Fruit fly (Drosophila melanogaster) whole organism, prepupa: Measurements from ENCODE around the gene CG15506.

Experiments used
- CG10631 ChIP-seq: fragments of 200-800 bp; sonication (Bioruptor generic); optimal IDR thresholded peaks from 2 replicates; lab custom pipeline; 2016; ENCODE audit warnings: missing biosample characterization, missing genetic modification characterization
- CG10669 ChIP-seq: fragments of 200-800 bp; sonication (Bioruptor generic); optimal IDR thresholded peaks from 3 replicates; lab custom pipeline; 2018; ENCODE audit warnings: missing biosample characterization, mild to moderate bottlenecking, missing genetic modification characterization, moderate library complexity
- CG11294 ChIP-seq: fragments of 200-800 bp; sonication (Bioruptor generic); IDR thresholded peaks from 2 replicates; pipeline ENCODE4 v1.3.6; 2022; ENCODE audit warnings: missing biosample characterization, missing genetic modification characterization
- CG11762 ChIP-seq: fragments of 200-800 bp; sonication (Bioruptor generic); optimal IDR thresholded peaks from 3 replicates; lab custom pipeline; 2016; ENCODE audit warnings: missing biosample characterization, missing genetic modification characterization; ENCODE audit not compliant: insufficient read depth
- CG15336 ChIP-seq: fragments of 200-800 bp; sonication (Bioruptor generic); IDR thresholded peaks from 2 replicates; pipeline ENCODE4 v1.3.6; 2022; ENCODE audit warnings: missing biosample characterization, missing genetic modification characterization
- CG1621 ChIP-seq: fragments of 200-800 bp; sonication (Bioruptor generic); optimal IDR thresholded peaks from 3 replicates; lab custom pipeline; 2018; ENCODE audit warnings: missing biosample characterization, mild to moderate bottlenecking, missing genetic modification characterization
- CG3032 ChIP-seq: fragments of 200-800 bp; optimal IDR thresholded peaks from 2 replicates; lab custom pipeline; 2019; ENCODE audit warnings: missing biosample characterization, mild to moderate bottlenecking, missing genetic modification characterization, moderate library complexity
- CG31627 ChIP-seq: fragments of 200-800 bp; sonication (Bioruptor generic); optimal IDR thresholded peaks from 3 replicates; lab custom pipeline; 2016; ENCODE audit warnings: missing biosample characterization, missing genetic modification characterization
- CG34406 ChIP-seq: fragments of 200-800 bp; sonication (Bioruptor generic); optimal IDR thresholded peaks from 3 replicates; lab custom pipeline; 2016; ENCODE audit warnings: missing biosample characterization, missing genetic modification characterization
- CG3919 ChIP-seq: fragments of 200-800 bp; sonication (Bioruptor generic); optimal IDR thresholded peaks from 3 replicates; lab custom pipeline; 2016; ENCODE audit warnings: missing biosample characterization, missing genetic modification characterization
- CG4318 ChIP-seq: fragments of 200-800 bp; sonication (Bioruptor generic); optimal IDR thresholded peaks from 3 replicates; lab custom pipeline; 2017; ENCODE audit warnings: missing biosample characterization, mild to moderate bottlenecking, missing genetic modification characterization
- CG6163 ChIP-seq: fragments of 200-800 bp; sonication (Bioruptor generic); IDR thresholded peaks from 3 replicates; pipeline ENCODE4 v1.3.6; 2022; ENCODE audit warnings: missing biosample characterization, missing genetic modification characterization
- CG6276 ChIP-seq: fragments of 200-800 bp; sonication (Bioruptor generic); optimal IDR thresholded peaks from 2 replicates; lab custom pipeline; 2017; ENCODE audit warnings: missing biosample characterization, mild to moderate bottlenecking, missing genetic modification characterization
- CG6808 ChIP-seq: fragments of 200-800 bp; sonication (Bioruptor generic); optimal IDR thresholded peaks from 3 replicates; lab custom pipeline; 2017; ENCODE audit warnings: missing biosample characterization, missing genetic modification characterization, mild to moderate bottlenecking, moderate library complexity, missing genetic modification reagents
- CG6854 ChIP-seq: fragments of 200-800 bp; sonication (Bioruptor generic); optimal IDR thresholded peaks from 2 replicates; lab custom pipeline; 2017; ENCODE audit warnings: missing biosample characterization, mild to moderate bottlenecking, missing genetic modification characterization
- CG7368 ChIP-seq: fragments of 200-800 bp; sonication (Bioruptor generic); optimal IDR thresholded peaks from 3 replicates; lab custom pipeline; 2016; ENCODE audit warnings: missing biosample characterization, missing genetic modification characterization
- CG8119 ChIP-seq: fragments of 200-800 bp; sonication (Bioruptor generic); IDR thresholded peaks from 3 replicates; pipeline ENCODE4 v1.3.6; 2022; ENCODE audit warnings: missing biosample characterization, missing genetic modification characterization
- CG8319 ChIP-seq: fragments of 200-800 bp; sonication (Bioruptor generic); optimal IDR thresholded peaks from 3 replicates; lab custom pipeline; 2016; ENCODE audit warnings: missing biosample characterization, missing genetic modification characterization
- CG8632 ChIP-seq: fragments of 200-800 bp; sonication (Bioruptor generic); optimal IDR thresholded peaks from 3 replicates; lab custom pipeline; 2016; ENCODE audit warnings: missing biosample characterization, missing genetic modification characterization
- CG9139 ChIP-seq: fragments of 200-800 bp; sonication (Bioruptor generic); optimal IDR thresholded peaks from 3 replicates; lab custom pipeline; 2017; ENCODE audit warnings: missing biosample characterization, mild to moderate bottlenecking, missing genetic modification characterization
- Eip75B ChIP-seq: fragments of 200-800 bp; sonication (Bioruptor generic); optimal IDR thresholded peaks from 3 replicates; lab custom pipeline; 2016; ENCODE audit warnings: missing biosample characterization, missing genetic modification characterization
- Eip78C ChIP-seq: fragments of 200-800 bp; sonication (Bioruptor generic); peaks from one replicate; lab custom pipeline; 2016; ENCODE audit warnings: missing biosample characterization, missing genetic modification characterization
- Eip93F ChIP-seq: fragments of 200-800 bp; sonication (Bioruptor generic); optimal IDR thresholded peaks from 2 replicates; lab custom pipeline; 2016; ENCODE audit warnings: missing biosample characterization, mild to moderate bottlenecking, missing genetic modification characterization
- Ets21C ChIP-seq: fragments of 200-800 bp; sonication (Bioruptor generic); optimal IDR thresholded peaks from 3 replicates; lab custom pipeline; 2016; ENCODE audit warnings: missing biosample characterization, missing genetic modification characterization
- Ets96B ChIP-seq: fragments of 200-800 bp; optimal IDR thresholded peaks from 2 replicates; lab custom pipeline; 2019; ENCODE audit warnings: missing biosample characterization, mild to moderate bottlenecking, missing genetic modification characterization, moderate library complexity
- Gug ChIP-seq: fragments of 200-800 bp; sonication (Bioruptor generic); IDR thresholded peaks from 2 replicates; pipeline ENCODE4 v1.3.6; 2022; ENCODE audit warnings: missing biosample characterization, missing genetic modification characterization
- Hr38 ChIP-seq: sonication (Bioruptor generic); optimal IDR thresholded peaks from 2 replicates; lab custom pipeline; 2016; ENCODE audit warnings: missing biosample characterization, missing genetic modification characterization
- Hr39 ChIP-seq: fragments of 200-800 bp; sonication (Bioruptor generic); optimal IDR thresholded peaks from 2 replicates; lab custom pipeline; 2016; ENCODE audit warnings: missing biosample characterization, missing genetic modification characterization
- Lpt ChIP-seq: fragments of 200-800 bp; sonication (Bioruptor generic); optimal IDR thresholded peaks from 3 replicates; lab custom pipeline; 2016; ENCODE audit warnings: missing biosample characterization, missing genetic modification characterization
- Met ChIP-seq: fragments of 200-800 bp; sonication (Bioruptor generic); optimal IDR thresholded peaks from 3 replicates; lab custom pipeline; 2016; ENCODE audit warnings: missing biosample characterization, missing genetic modification characterization
- Smox ChIP-seq: fragments of 200-800 bp; sonication (Bioruptor generic); optimal IDR thresholded peaks from 3 replicates; lab custom pipeline; 2016; ENCODE audit warnings: missing biosample characterization, missing genetic modification characterization
- Sox15 ChIP-seq: fragments of 200-800 bp; sonication (Bioruptor generic); optimal IDR thresholded peaks from 3 replicates; lab custom pipeline; 2016; ENCODE audit warnings: missing biosample characterization, missing genetic modification characterization
- achi ChIP-seq: fragments of 200-800 bp; sonication (Bioruptor generic); optimal IDR thresholded peaks from 3 replicates; lab custom pipeline; 2016; ENCODE audit warnings: missing biosample characterization, missing genetic modification characterization
- acj6 ChIP-seq: fragments of 200-800 bp; sonication (Bioruptor generic); optimal IDR thresholded peaks from 3 replicates; lab custom pipeline; 2016; ENCODE audit warnings: missing biosample characterization, missing genetic modification characterization
- cyc ChIP-seq: fragments of 200-800 bp; sonication (Bioruptor generic); optimal IDR thresholded peaks from 3 replicates; lab custom pipeline; 2016; ENCODE audit warnings: missing biosample characterization, missing genetic modification characterization
- dsx ChIP-seq: fragments of 200-800 bp; optimal IDR thresholded peaks from 3 replicates; lab custom pipeline; 2019; ENCODE audit warnings: missing biosample characterization, mild to moderate bottlenecking, missing genetic modification characterization, moderate library complexity; ENCODE audit not compliant: poor library complexity, severe bottlenecking
- eg ChIP-seq: fragments of 200-800 bp; sonication (Bioruptor generic); IDR thresholded peaks from 3 replicates; pipeline ENCODE4 v1.3.6; 2022; ENCODE audit warnings: missing biosample characterization, missing genetic modification characterization
- esn ChIP-seq: fragments of 200-800 bp; sonication (Bioruptor generic); optimal IDR thresholded peaks from 2 replicates; lab custom pipeline; 2016; ENCODE audit warnings: missing biosample characterization, mild to moderate bottlenecking, missing genetic modification characterization, moderate library complexity
- fd59A ChIP-seq: fragments of 200-800 bp; sonication (Bioruptor generic); optimal IDR thresholded peaks from 2 replicates; lab custom pipeline; 2017; ENCODE audit warnings: missing biosample characterization, mild to moderate bottlenecking, missing genetic modification characterization, missing genetic modification reagents
- fd85E ChIP-seq: fragments of 200-800 bp; sonication (Bioruptor generic); optimal IDR thresholded peaks from 3 replicates; lab custom pipeline; 2016; ENCODE audit warnings: missing biosample characterization, missing genetic modification characterization
- fkh ChIP-seq: fragments of 200-800 bp; sonication (Bioruptor generic); optimal IDR thresholded peaks from 3 replicates; lab custom pipeline; 2017; ENCODE audit warnings: missing biosample characterization, mild to moderate bottlenecking, missing genetic modification characterization, moderate library complexity
- lz ChIP-seq: fragments of 200-800 bp; sonication (Bioruptor generic); optimal IDR thresholded peaks from 3 replicates; lab custom pipeline; 2016; ENCODE audit warnings: missing biosample characterization, missing genetic modification characterization
- net ChIP-seq: fragments of 200-800 bp; sonication (Bioruptor generic); optimal IDR thresholded peaks from 3 replicates; lab custom pipeline; 2016; ENCODE audit warnings: missing biosample characterization, missing genetic modification characterization
- pdm3 ChIP-seq: fragments of 200-800 bp; sonication (Bioruptor generic); optimal IDR thresholded peaks from 3 replicates; lab custom pipeline; 2016; ENCODE audit warnings: missing biosample characterization, missing genetic modification characterization
- salr ChIP-seq, 2 experiments: fragments of 200-800 bp; sonication (Bioruptor generic); optimal IDR thresholded peaks; 3 replicates each; lab custom pipeline; 2016 to 2018; ENCODE audit warnings: missing biosample characterization in 2 of 2, missing genetic modification characterization in 2 of 2, mild to moderate bottlenecking in 1 of 2
- spab ChIP-seq: fragments of 200-800 bp; sonication (Bioruptor generic); optimal IDR thresholded peaks from 2 replicates; lab custom pipeline; 2017; ENCODE audit warnings: missing biosample characterization, mild to moderate bottlenecking, missing genetic modification characterization, missing genetic modification reagents
- ss ChIP-seq, 2 experiments: fragments of 200-800 bp; sonication (Bioruptor generic); optimal IDR thresholded peaks; 2 replicates in 1 of 2; 3 replicates in 1 of 2; lab custom pipeline; 2017 to 2018; ENCODE audit warnings: mild to moderate bottlenecking in 2 of 2, missing biosample characterization in 2 of 2, missing genetic modification characterization in 2 of 2, moderate library complexity in 1 of 2
- svp ChIP-seq: fragments of 200-800 bp; sonication (Bioruptor generic); peaks from one replicate; lab custom pipeline; 2016; ENCODE audit warnings: missing biosample characterization, missing genetic modification characterization
- vri ChIP-seq: fragments of 200-800 bp; sonication (Bioruptor generic); optimal IDR thresholded peaks from 3 replicates; lab custom pipeline; 2016; ENCODE audit warnings: missing biosample characterization, mild to moderate bottlenecking, missing genetic modification characterization

The CG15506 gene

DNA sequence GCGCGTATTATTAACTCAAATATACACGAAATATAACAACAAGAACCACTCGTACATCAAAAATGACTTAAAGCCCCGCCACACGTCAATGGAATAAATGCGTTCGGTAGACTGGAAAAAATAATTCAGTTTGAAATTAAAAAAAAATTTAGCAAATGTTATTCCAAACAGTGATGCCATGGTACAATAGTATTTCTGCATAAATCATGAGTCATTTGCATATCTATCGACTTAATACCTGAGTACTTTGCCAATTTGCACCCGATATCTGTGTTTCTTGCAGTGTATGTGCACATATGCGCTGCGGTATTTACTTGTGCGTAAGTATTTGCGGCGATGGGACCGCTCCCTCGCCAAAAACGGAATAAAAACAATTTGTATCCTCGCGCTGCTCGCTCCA, 44.7 kb downstream of the CG15506 start (continued):
- peak; percentile 83 for TF ChIP-seq eg (GFP tag; lab: Robert Waterston, UW)
- TF ChIP-seq CG3919 (GFP tag; lab: Kevin White, UChicago) = peak; percentile 97
- peak; percentile 89 for TF ChIP-seq CG10631
- peak; percentile 70 for TF ChIP-seq Ets96B (tag; lab: Kevin White, UChicago)
- peak; percentile 98 for TF ChIP-seq svp (GFP tag; lab: Kevin White, UChicago)
- peak; percentile 72 for TF ChIP-seq CG1621 (tag; lab: Kevin White, UChicago)
- peak; percentile 53 for TF ChIP-seq CG9139
- TF ChIP-seq cyc (GFP tag; lab: Kevin White, UChicago) = peak; percentile 99
- peak; percentile 94 for TF ChIP-seq pdm3 (GFP tag; lab: Kevin White, UChicago)
- TF ChIP-seq Gug (GFP tag; lab: Robert Waterston, UW) = peak; percentile 31; the same call in 1 of the 2 replicates
- peak; percentile 96 for TF ChIP-seq Eip93F
- TF ChIP-seq vri = peak; percentile 96
- peak; percentile 77 for TF ChIP-seq CG15336 (GFP tag; lab: Robert Waterston, UW)
- peak; percentile 99 for TF ChIP-seq Hr39 (GFP tag; lab: Kevin White, UChicago)
- TF ChIP-seq fd59A = peak; percentile 60
- peak; percentile 39 to 73 for TF ChIP-seq ss (GFP tag; optimal IDR thresholded peaks at IDR 0.05; lab: Kevin White, UChicago)
- TF ChIP-seq CG6276 (GFP tag; lab: Kevin White, UChicago) = peak; percentile 48
- TF ChIP-seq dsx (GFP tag; lab: Kevin White, UChicago) = peak; percentile 68
- TF ChIP-seq, all 60 proteins: peak for 57

DNA sequence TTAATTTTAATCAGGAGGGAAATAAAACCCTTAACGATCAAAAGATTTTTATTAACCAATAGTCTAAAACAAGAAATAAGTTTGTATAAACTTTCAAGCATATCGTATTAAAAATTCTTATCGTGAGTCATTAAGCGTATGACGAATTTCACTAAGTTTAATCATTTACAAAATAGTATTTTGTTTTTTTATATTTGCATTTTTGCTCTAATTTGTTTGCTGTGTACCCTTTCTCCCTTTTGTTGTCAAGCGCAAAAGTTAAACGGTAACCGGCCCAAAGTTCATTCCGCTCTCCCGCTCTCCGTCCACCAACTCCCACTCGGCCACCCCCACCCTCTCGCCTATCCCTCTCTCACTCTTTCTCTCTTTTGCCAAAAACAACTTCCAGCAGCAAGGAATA, 45.3 kb downstream of the CG15506 start:
- TF ChIP-seq CG4318 (GFP tag; lab: Kevin White, UChicago) (no peak), CG3919 (GFP tag; lab: Kevin White, UChicago) (no peak), Eip93F (no peak), Eip75B (GFP tag; lab: Kevin White, UChicago) (no peak), achi (GFP tag; lab: Kevin White, UChicago) (peak; percentile 21), CG6276 (GFP tag; lab: Kevin White, UChicago) (peak; percentile 12), CG1621 (tag; lab: Kevin White, UChicago) (no peak), pdm3 (GFP tag; lab: Kevin White, UChicago) (peak; percentile 3), Met (GFP tag; lab: Kevin White, UChicago) (no peak), CG8319 (GFP tag; lab: Kevin White, UChicago) (no peak), CG6808 (GFP tag; lab: Kevin White, UChicago) (no peak), Ets96B (tag; lab: Kevin White, UChicago) (no peak), CG8632 (no peak), CG3032 (tag; lab: Kevin White, UChicago) (no peak), cyc (GFP tag; lab: Kevin White, UChicago) (peak; percentile 46), CG34406 (peak; percentile 40), eg (GFP tag; lab: Robert Waterston, UW) (0 out of 3 replicates have a peak, but pooled peaks have one; percentile 35), CG6854 (peak; percentile 10), CG11294 (GFP tag; lab: Robert Waterston, UW) (no peak), spab (no peak), fd85E (GFP tag; lab: Kevin White, UChicago) (no peak), Ets21C (peak; percentile 37), Smox (peak; percentile 61), Eip78C (peak; percentile 80), CG31627 (GFP tag; lab: Kevin White, UChicago) (peak; percentile 67), CG7368 (GFP tag; lab: Kevin White, UChicago) (no peak), Hr38 (GFP tag; lab: Kevin White, UChicago) (no peak), Sox15 (GFP tag; lab: Kevin White, UChicago) (no peak), CG10669 (GFP tag; lab: Kevin White, UChicago) (peak; percentile 1), esn (GFP tag; lab: Kevin White, UChicago) (peak; percentile 40), CG6163 (GFP tag; lab: Robert Waterston, UW) (peak; percentile 33; the same call in 1 of the 3 replicates), svp (GFP tag; lab: Kevin White, UChicago) (no peak), ss (GFP tag; optimal IDR thresholded peaks at IDR 0.05; lab: Kevin White, UChicago) (no peak), net (GFP tag; lab: Kevin White, UChicago) (no peak), salr (GFP tag; optimal IDR thresholded peaks at IDR 0.05; lab: Kevin White, UChicago) (no peak), CG11762 (no peak), acj6 (GFP tag; lab: Kevin White, UChicago) (peak; percentile 32), lz (GFP tag; lab: Kevin White, UChicago) (peak; percentile 55), dsx (GFP tag; lab: Kevin White, UChicago) (no peak), Lpt (GFP tag; lab: Kevin White, UChicago) (no peak), CG8119 (GFP tag; lab: Robert Waterston, UW) (no peak), fkh (GFP tag; lab: Kevin White, UChicago) (no peak)
